Fruit fly (Drosophila melanogaster) S2 (cell line): ENCODE data around the gene dgt6.

Experiments used
- CG8478 ChIP-seq: fragments of >200 bp; optimal IDR thresholded peaks from 2 replicates; lab custom pipeline; 2018
- CTCF ChIP-seq, 2 experiments: fragments of >200 bp; optimal IDR thresholded peaks; 2 replicates each; lab custom pipeline; 2018

DNA sequence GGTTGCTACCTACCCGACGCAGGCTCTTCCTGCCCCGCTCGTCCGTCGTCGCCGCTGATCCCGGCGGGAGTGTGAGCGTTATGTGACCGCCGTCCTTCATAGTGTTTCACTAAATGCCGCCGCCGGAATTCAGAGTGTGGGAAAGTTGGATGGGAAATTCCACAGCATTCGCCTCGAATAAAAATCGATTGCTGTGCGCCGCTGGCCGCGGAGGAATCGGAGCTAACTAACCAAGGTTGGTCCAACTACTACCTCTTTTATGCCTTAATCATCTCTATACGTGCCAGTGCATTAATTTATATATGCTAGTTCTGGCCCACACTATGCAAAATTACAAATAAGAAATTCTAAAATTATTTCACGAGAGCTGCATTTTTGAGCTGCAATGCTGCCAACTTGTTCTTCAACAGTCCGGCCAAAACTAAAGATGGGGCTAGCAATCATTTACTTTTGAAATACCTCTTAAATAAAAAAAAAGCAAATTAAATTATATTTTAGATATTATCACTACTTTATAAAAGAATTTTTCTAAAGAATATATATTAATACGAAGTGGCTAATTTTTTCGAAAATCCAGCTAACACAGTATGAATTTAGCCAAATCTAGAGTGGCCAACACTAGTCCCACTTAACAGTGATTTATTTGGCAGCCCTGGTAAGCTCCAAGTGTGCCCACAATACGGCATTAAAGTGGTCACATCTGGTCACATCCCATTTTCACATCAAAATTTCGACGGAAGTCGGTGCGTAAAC is 18.2 kb downstream of the dgt6 start, which contains the start of the genes alpha-Man-Ib and Pdhb:
- TF ChIP-seq CG8478 (lab: Kevin White, UChicago) = no peak
- no peak for TF ChIP-seq CTCF (optimal IDR thresholded peaks at IDR 0.05; lab: Kevin White, UChicago)
